Fruit fly (Drosophila melanogaster) whole organism, prepupa: ENCODE results near the gene CG4686.
A peak's percentile ranks its signal among the peaks of the same experiment; 100 is the strongest.

Experiments used
- CG10631 ChIP-seq: fragments of 200-800 bp; sonication (Bioruptor generic); optimal IDR thresholded peaks from 2 replicates; lab custom pipeline; 2016; ENCODE audit warnings: missing biosample characterization, missing genetic modification characterization
- CG10669 ChIP-seq: fragments of 200-800 bp; sonication (Bioruptor generic); optimal IDR thresholded peaks from 3 replicates; lab custom pipeline; 2018; ENCODE audit warnings: missing biosample characterization, mild to moderate bottlenecking, missing genetic modification characterization, moderate library complexity
- CG11762 ChIP-seq: fragments of 200-800 bp; sonication (Bioruptor generic); optimal IDR thresholded peaks from 3 replicates; lab custom pipeline; 2016; ENCODE audit warnings: missing biosample characterization, missing genetic modification characterization; ENCODE audit not compliant: insufficient read depth
- CG11902 ChIP-seq: fragments of 200-800 bp; sonication (Bioruptor generic); optimal IDR thresholded peaks from 3 replicates; lab custom pipeline; 2016; ENCODE audit warnings: missing biosample characterization, missing genetic modification characterization
- CG15336 ChIP-seq: fragments of 200-800 bp; sonication (Bioruptor generic); IDR thresholded peaks from 2 replicates; pipeline ENCODE4 v1.3.6; 2022; ENCODE audit warnings: missing biosample characterization, missing genetic modification characterization
- CG16779 ChIP-seq: fragments of 200-800 bp; sonication (Bioruptor generic); optimal IDR thresholded peaks from 3 replicates; lab custom pipeline; 2017; ENCODE audit warnings: missing biosample characterization, mild to moderate bottlenecking, missing genetic modification characterization
- CG32006 ChIP-seq: fragments of 200-800 bp; sonication (Bioruptor generic); optimal IDR thresholded peaks from 3 replicates; lab custom pipeline; 2017; ENCODE audit warnings: missing biosample characterization, mild to moderate bottlenecking, missing genetic modification characterization
- CG34406 ChIP-seq: fragments of 200-800 bp; sonication (Bioruptor generic); optimal IDR thresholded peaks from 3 replicates; lab custom pipeline; 2016; ENCODE audit warnings: missing biosample characterization, missing genetic modification characterization
- CG3919 ChIP-seq: fragments of 200-800 bp; sonication (Bioruptor generic); optimal IDR thresholded peaks from 3 replicates; lab custom pipeline; 2016; ENCODE audit warnings: missing biosample characterization, missing genetic modification characterization
- CG6163 ChIP-seq: fragments of 200-800 bp; sonication (Bioruptor generic); IDR thresholded peaks from 3 replicates; pipeline ENCODE4 v1.3.6; 2022; ENCODE audit warnings: missing biosample characterization, missing genetic modification characterization
- CG6276 ChIP-seq: fragments of 200-800 bp; sonication (Bioruptor generic); optimal IDR thresholded peaks from 2 replicates; lab custom pipeline; 2017; ENCODE audit warnings: missing biosample characterization, mild to moderate bottlenecking, missing genetic modification characterization
- CG6808 ChIP-seq: fragments of 200-800 bp; sonication (Bioruptor generic); optimal IDR thresholded peaks from 3 replicates; lab custom pipeline; 2017; ENCODE audit warnings: missing biosample characterization, missing genetic modification characterization, mild to moderate bottlenecking, moderate library complexity, missing genetic modification reagents
- CG7368 ChIP-seq: fragments of 200-800 bp; sonication (Bioruptor generic); optimal IDR thresholded peaks from 3 replicates; lab custom pipeline; 2016; ENCODE audit warnings: missing biosample characterization, missing genetic modification characterization
- CG8119 ChIP-seq: fragments of 200-800 bp; sonication (Bioruptor generic); IDR thresholded peaks from 3 replicates; pipeline ENCODE4 v1.3.6; 2022; ENCODE audit warnings: missing biosample characterization, missing genetic modification characterization
- CG8632 ChIP-seq: fragments of 200-800 bp; sonication (Bioruptor generic); optimal IDR thresholded peaks from 3 replicates; lab custom pipeline; 2016; ENCODE audit warnings: missing biosample characterization, missing genetic modification characterization
- CG9139 ChIP-seq: fragments of 200-800 bp; sonication (Bioruptor generic); optimal IDR thresholded peaks from 3 replicates; lab custom pipeline; 2017; ENCODE audit warnings: missing biosample characterization, mild to moderate bottlenecking, missing genetic modification characterization
- Eip75B ChIP-seq: fragments of 200-800 bp; sonication (Bioruptor generic); optimal IDR thresholded peaks from 3 replicates; lab custom pipeline; 2016; ENCODE audit warnings: missing biosample characterization, missing genetic modification characterization
- Eip78C ChIP-seq: fragments of 200-800 bp; sonication (Bioruptor generic); peaks from one replicate; lab custom pipeline; 2016; ENCODE audit warnings: missing biosample characterization, missing genetic modification characterization
- Gug ChIP-seq: fragments of 200-800 bp; sonication (Bioruptor generic); IDR thresholded peaks from 2 replicates; pipeline ENCODE4 v1.3.6; 2022; ENCODE audit warnings: missing biosample characterization, missing genetic modification characterization
- Hr38 ChIP-seq: sonication (Bioruptor generic); optimal IDR thresholded peaks from 2 replicates; lab custom pipeline; 2016; ENCODE audit warnings: missing biosample characterization, missing genetic modification characterization
- Lpt ChIP-seq: fragments of 200-800 bp; sonication (Bioruptor generic); optimal IDR thresholded peaks from 3 replicates; lab custom pipeline; 2016; ENCODE audit warnings: missing biosample characterization, missing genetic modification characterization
- Met ChIP-seq: fragments of 200-800 bp; sonication (Bioruptor generic); optimal IDR thresholded peaks from 3 replicates; lab custom pipeline; 2016; ENCODE audit warnings: missing biosample characterization, missing genetic modification characterization
- OdsH ChIP-seq: fragments of 200-800 bp; sonication (Bioruptor generic); optimal IDR thresholded peaks from 3 replicates; lab custom pipeline; 2016; ENCODE audit warnings: missing biosample characterization, missing genetic modification characterization
- Smox ChIP-seq: fragments of 200-800 bp; sonication (Bioruptor generic); optimal IDR thresholded peaks from 3 replicates; lab custom pipeline; 2016; ENCODE audit warnings: missing biosample characterization, missing genetic modification characterization
- Sox102F ChIP-seq: fragments of 200-800 bp; sonication (Bioruptor generic); optimal IDR thresholded peaks from 2 replicates; lab custom pipeline; 2016; ENCODE audit warnings: missing biosample characterization, mild to moderate bottlenecking, missing genetic modification characterization
- Sox14 ChIP-seq: fragments of 200-800 bp; sonication (Bioruptor generic); optimal IDR thresholded peaks from 3 replicates; lab custom pipeline; 2016; ENCODE audit warnings: missing biosample characterization, missing genetic modification characterization
- achi ChIP-seq: fragments of 200-800 bp; sonication (Bioruptor generic); optimal IDR thresholded peaks from 3 replicates; lab custom pipeline; 2016; ENCODE audit warnings: missing biosample characterization, missing genetic modification characterization
- dsx ChIP-seq: fragments of 200-800 bp; optimal IDR thresholded peaks from 3 replicates; lab custom pipeline; 2019; ENCODE audit warnings: missing biosample characterization, mild to moderate bottlenecking, missing genetic modification characterization, moderate library complexity; ENCODE audit not compliant: poor library complexity, severe bottlenecking
- eg ChIP-seq: fragments of 200-800 bp; sonication (Bioruptor generic); IDR thresholded peaks from 3 replicates; pipeline ENCODE4 v1.3.6; 2022; ENCODE audit warnings: missing biosample characterization, missing genetic modification characterization
- esn ChIP-seq: fragments of 200-800 bp; sonication (Bioruptor generic); optimal IDR thresholded peaks from 2 replicates; lab custom pipeline; 2016; ENCODE audit warnings: missing biosample characterization, mild to moderate bottlenecking, missing genetic modification characterization, moderate library complexity
- fd59A ChIP-seq: fragments of 200-800 bp; sonication (Bioruptor generic); optimal IDR thresholded peaks from 2 replicates; lab custom pipeline; 2017; ENCODE audit warnings: missing biosample characterization, mild to moderate bottlenecking, missing genetic modification characterization, missing genetic modification reagents
- fd85E ChIP-seq: fragments of 200-800 bp; sonication (Bioruptor generic); optimal IDR thresholded peaks from 3 replicates; lab custom pipeline; 2016; ENCODE audit warnings: missing biosample characterization, missing genetic modification characterization
- fkh ChIP-seq: fragments of 200-800 bp; sonication (Bioruptor generic); optimal IDR thresholded peaks from 3 replicates; lab custom pipeline; 2017; ENCODE audit warnings: missing biosample characterization, mild to moderate bottlenecking, missing genetic modification characterization, moderate library complexity
- net ChIP-seq: fragments of 200-800 bp; sonication (Bioruptor generic); optimal IDR thresholded peaks from 3 replicates; lab custom pipeline; 2016; ENCODE audit warnings: missing biosample characterization, missing genetic modification characterization
- pdm3 ChIP-seq: fragments of 200-800 bp; sonication (Bioruptor generic); optimal IDR thresholded peaks from 3 replicates; lab custom pipeline; 2016; ENCODE audit warnings: missing biosample characterization, missing genetic modification characterization
- salr ChIP-seq, 2 experiments: fragments of 200-800 bp; sonication (Bioruptor generic); optimal IDR thresholded peaks; 3 replicates each; lab custom pipeline; 2016 to 2018; ENCODE audit warnings: missing biosample characterization in 2 of 2, missing genetic modification characterization in 2 of 2, mild to moderate bottlenecking in 1 of 2
- ss ChIP-seq, 2 experiments: fragments of 200-800 bp; sonication (Bioruptor generic); optimal IDR thresholded peaks; 2 replicates in 1 of 2; 3 replicates in 1 of 2; lab custom pipeline; 2017 to 2018; ENCODE audit warnings: mild to moderate bottlenecking in 2 of 2, missing biosample characterization in 2 of 2, missing genetic modification characterization in 2 of 2, moderate library complexity in 1 of 2
- svp ChIP-seq: fragments of 200-800 bp; sonication (Bioruptor generic); peaks from one replicate; lab custom pipeline; 2016; ENCODE audit warnings: missing biosample characterization, missing genetic modification characterization
- topi ChIP-seq: fragments of 200-800 bp; sonication (Bioruptor generic); optimal IDR thresholded peaks from 3 replicates; lab custom pipeline; 2016; ENCODE audit warnings: missing biosample characterization, missing genetic modification characterization
- vri ChIP-seq: fragments of 200-800 bp; sonication (Bioruptor generic); optimal IDR thresholded peaks from 3 replicates; lab custom pipeline; 2016; ENCODE audit warnings: missing biosample characterization, mild to moderate bottlenecking, missing genetic modification characterization

CG4686 gene

DNA sequence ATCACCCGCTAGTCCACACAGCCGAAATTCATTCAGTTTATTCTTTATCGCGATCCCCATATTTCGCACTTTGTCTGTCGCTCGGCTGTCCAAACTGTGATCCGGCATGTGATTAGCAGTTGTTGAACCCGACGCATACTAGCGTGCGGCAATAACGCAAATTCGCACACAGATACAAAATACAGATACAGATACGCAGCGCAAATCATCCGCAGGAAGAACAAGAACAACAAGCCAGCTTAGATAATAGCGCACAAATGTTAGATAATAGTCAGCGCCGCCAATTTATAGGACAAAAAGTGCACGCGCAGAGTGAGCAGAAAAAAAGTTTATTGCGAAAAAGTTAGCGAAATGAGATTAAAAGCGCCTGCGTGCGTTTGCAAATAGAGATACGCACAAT, 29.3 kb upstream of the CG4686 start:
- TF ChIP-seq vri (GFP tag; lab: Kevin White, UChicago): peak; percentile 83
- no peak for TF ChIP-seq CG16779 (tag; lab: Kevin White, UChicago)
- no peak for TF ChIP-seq CG10631

DNA sequence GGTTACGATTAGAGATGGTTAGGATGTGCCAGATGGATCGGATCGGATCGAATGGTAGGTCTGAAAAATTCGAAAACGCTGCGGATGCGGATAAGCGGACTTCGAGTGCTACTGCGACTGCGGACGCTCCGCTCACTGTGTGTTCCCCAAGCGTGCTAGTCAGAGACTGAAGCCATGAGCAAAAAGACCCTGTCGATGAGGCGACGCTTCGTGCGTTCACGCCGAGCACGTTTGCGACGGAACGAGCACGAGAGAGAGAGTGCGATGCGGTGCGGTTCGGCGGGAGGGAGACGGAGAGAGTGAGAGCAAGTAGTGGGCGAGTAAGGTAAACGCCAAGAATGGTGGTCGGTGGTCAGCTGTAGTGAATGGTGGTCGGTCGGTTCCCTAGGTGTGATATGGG, 27.6 kb upstream of the CG4686 start, which contains the start of gene bnl:
Gene bnl (minus strand): TSS at position 131 of the 400 bp plus-strand sequence.
- TF ChIP-seq CG8119 (GFP tag; lab: Robert Waterston, UW): peak; percentile 61; the same call in 1 of the 3 replicates
- peak; percentile 68 for TF ChIP-seq net (GFP tag; lab: Kevin White, UChicago)
- peak; percentile 80 for TF ChIP-seq CG6163
- TF ChIP-seq fkh (GFP tag; lab: Kevin White, UChicago): peak; percentile 57
- peak; percentile 82 for TF ChIP-seq eg (GFP tag; lab: Robert Waterston, UW)
- peak; percentile 18 for TF ChIP-seq CG8632 (GFP tag; lab: Kevin White, UChicago)
- TF ChIP-seq CG10669 (GFP tag; lab: Kevin White, UChicago): peak; percentile 45
- TF ChIP-seq achi (GFP tag; lab: Kevin White, UChicago): peak; percentile 42
- TF ChIP-seq CG15336 (GFP tag; lab: Robert Waterston, UW): peak; percentile 64
- TF ChIP-seq CG6808 (GFP tag; lab: Kevin White, UChicago): no peak
- peak; percentile 80 for TF ChIP-seq svp (GFP tag; lab: Kevin White, UChicago)
- no peak for TF ChIP-seq CG34406 (GFP tag; lab: Kevin White, UChicago)
- peak; percentile 47 for TF ChIP-seq topi (GFP tag; lab: Kevin White, UChicago)
- TF ChIP-seq CG7368 (GFP tag; lab: Kevin White, UChicago): peak; percentile 52
- TF ChIP-seq pdm3 (GFP tag; lab: Kevin White, UChicago): peak; percentile 28
- TF ChIP-seq esn (GFP tag; lab: Kevin White, UChicago): peak; percentile 38
- TF ChIP-seq CG11902 (GFP tag; lab: Kevin White, UChicago): no peak
- TF ChIP-seq CG16779 (tag; lab: Kevin White, UChicago): peak; percentile 31
- TF ChIP-seq CG32006 (GFP tag; lab: Kevin White, UChicago): peak; percentile 34
- TF ChIP-seq CG9139 (GFP tag; lab: Kevin White, UChicago): peak; percentile 64
- peak; percentile 67 for TF ChIP-seq CG3919 (GFP tag; lab: Kevin White, UChicago)
- peak; percentile 35 for TF ChIP-seq Met (GFP tag; lab: Kevin White, UChicago)
- TF ChIP-seq fd59A: no peak
- TF ChIP-seq fd85E (GFP tag; lab: Kevin White, UChicago): no peak
- peak; percentile 46 for TF ChIP-seq Sox14 (GFP tag; lab: Kevin White, UChicago)
- TF ChIP-seq Smox (GFP tag; lab: Kevin White, UChicago): no peak
- TF ChIP-seq Lpt (GFP tag; lab: Kevin White, UChicago): no peak
- TF ChIP-seq dsx (GFP tag; lab: Kevin White, UChicago): peak; percentile 67
- TF ChIP-seq Hr38: no peak
- peak; percentile 6 for TF ChIP-seq CG11762 (GFP tag; lab: Kevin White, UChicago)
- TF ChIP-seq CG6276: peak; percentile 54
- 0 out of 2 replicates have a peak, but pooled peaks have one; percentile 16 for TF ChIP-seq Gug (GFP tag; lab: Robert Waterston, UW)
- TF ChIP-seq Eip78C (GFP tag; lab: Kevin White, UChicago): peak; percentile 82
- TF ChIP-seq ss (GFP tag; optimal IDR thresholded peaks at IDR 0.05; lab: Kevin White, UChicago): peak in 1 of 2 experiments; percentile 63
- TF ChIP-seq vri (GFP tag; lab: Kevin White, UChicago): peak; percentile 51
- peak; percentile 6 for TF ChIP-seq OdsH (GFP tag; lab: Kevin White, UChicago)
- TF ChIP-seq Eip75B (GFP tag; lab: Kevin White, UChicago): peak; percentile 20
- peak; percentile 69 for TF ChIP-seq Sox102F (GFP tag; lab: Kevin White, UChicago)
- peak in 1 of 2 experiments; percentile 22 for TF ChIP-seq salr (GFP tag; optimal IDR thresholded peaks at IDR 0.05; lab: Kevin White, UChicago)
- TF ChIP-seq, all 60 proteins: peak for 31
